Worm (Caenorhabditis elegans) whole organism, L4 larva: Measurements from ENCODE around the gene amt-4.

Source experiments
- F44E2.7 ChIP-seq: fragments of 200-800 bp; sonication (Bioruptor generic); IDR thresholded peaks from 2 replicates; pipeline ENCODE4 v2.1.2; 2022; ENCODE audit warnings: missing genetic modification characterization, missing compliant biosample characterization
- T20F7.1 ChIP-seq: fragments of 200-800 bp; sonication (Bioruptor generic); optimal IDR thresholded peaks from 2 replicates; lab custom pipeline; 2018; ENCODE audit warnings: mild to moderate bottlenecking, missing genetic modification characterization, missing compliant biosample characterization
- aha-1 ChIP-seq: fragments of 150-350 bp; peaks from one replicate; lab custom pipeline; 2014; ENCODE audit warnings: missing biosample characterization, missing genetic modification characterization
- ceh-28 ChIP-seq: fragments of 150-350 bp; optimal IDR thresholded peaks from 2 replicates; lab custom pipeline; 2014; ENCODE audit warnings: missing biosample characterization, missing genetic modification reagents, missing genetic modification characterization
- ceh-62 ChIP-seq: sonication (generic microtip); optimal IDR thresholded peaks from 2 replicates; lab custom pipeline; 2017; ENCODE audit warnings: missing biosample characterization, missing genetic modification characterization
- daf-16 ChIP-seq, 3 experiments: sonication (generic microtip); optimal IDR thresholded peaks; 2 replicates each; lab custom pipeline; 2016 to 2017; ENCODE audit warnings: missing genetic modification characterization in 3 of 3, missing genetic modification reagents in 3 of 3, mild to moderate bottlenecking in 2 of 3, missing compliant biosample characterization in 2 of 3, missing biosample characterization in 1 of 3, moderate library complexity in 1 of 3
- dmd-6 ChIP-seq: fragments of 200-800 bp; sonication (Bioruptor generic); IDR thresholded peaks from 2 replicates; pipeline ENCODE4 v1.3.6; 2022; ENCODE audit warnings: missing genetic modification reagents, missing genetic modification characterization, missing compliant biosample characterization
- dmd-8 ChIP-seq: fragments of 200-800 bp; sonication (Bioruptor generic); IDR thresholded peaks from 2 replicates; pipeline ENCODE4 v1.3.6; 2022; ENCODE audit warnings: missing genetic modification characterization, missing compliant biosample characterization
- dve-1 ChIP-seq: sonication (generic microtip); optimal IDR thresholded peaks from 2 replicates; lab custom pipeline; 2017; ENCODE audit warnings: antibody characterized with exemption, mild to moderate bottlenecking, missing genetic modification characterization, missing compliant biosample characterization; ENCODE audit not compliant: insufficient read depth
- egl-43 ChIP-seq: fragments of 200-800 bp; sonication (Bioruptor generic); IDR thresholded peaks from 2 replicates; pipeline ENCODE4 v1.3.6; 2022; ENCODE audit warnings: missing genetic modification reagents, missing genetic modification characterization, missing compliant biosample characterization
- hif-1 ChIP-seq, 2 experiments: sonication (generic microtip); optimal IDR thresholded peaks; 2 replicates each; lab custom pipeline; 2016 to 2017; ENCODE audit warnings: missing compliant biosample characterization in 2 of 2, missing genetic modification characterization in 2 of 2, missing genetic modification reagents in 2 of 2, missing genotype in 2 of 2, mild to moderate bottlenecking in 1 of 2
- hlh-11 ChIP-seq: fragments of 200-800 bp; sonication (Bioruptor generic); optimal IDR thresholded peaks from 2 replicates; lab custom pipeline; 2018; ENCODE audit warnings: mild to moderate bottlenecking, missing genetic modification characterization, missing compliant biosample characterization
- hlh-30 ChIP-seq: sonication (generic microtip); optimal IDR thresholded peaks from 2 replicates; lab custom pipeline; 2017; ENCODE audit warnings: antibody characterized with exemption, mild to moderate bottlenecking, missing genetic modification characterization, missing compliant biosample characterization; ENCODE audit not compliant: insufficient read depth
- lim-7 ChIP-seq: fragments of 200-800 bp; sonication (Bioruptor generic); IDR thresholded peaks from 2 replicates; pipeline ENCODE4 v1.3.6; 2022; ENCODE audit warnings: missing genetic modification characterization, missing compliant biosample characterization
- lsy-2 ChIP-seq, 2 experiments: fragments of 150-350 bp in 1 of 2; sonication (generic microtip) in 1 of 2; optimal IDR thresholded peaks; 2 replicates each; lab custom pipeline; 2014 to 2017; ENCODE audit warnings: missing biosample characterization in 2 of 2, missing genetic modification characterization in 2 of 2
- madf-9 ChIP-seq: fragments of 200-800 bp; sonication (Bioruptor generic); conservative IDR thresholded peaks from 2 replicates; pipeline ENCODE4 v1.3.6; 2022; ENCODE audit warnings: missing genetic modification reagents, missing genetic modification characterization, missing compliant biosample characterization
- mdl-1 ChIP-seq, 2 experiments: fragments of 150-350 bp in 1 of 2; sonication (generic microtip) in 1 of 2; optimal IDR thresholded peaks; 2 replicates each; lab custom pipeline; 2014 to 2017; ENCODE audit warnings: missing biosample characterization in 2 of 2, missing genetic modification characterization in 2 of 2
- mep-1 ChIP-seq: fragments of 150-350 bp; sonication (generic microtip); optimal IDR thresholded peaks from 3 replicates; lab custom pipeline; 2014; ENCODE audit warnings: missing biosample characterization, missing genetic modification characterization
- mes-2 ChIP-seq: sonication (generic microtip); optimal IDR thresholded peaks from 2 replicates; lab custom pipeline; 2016; ENCODE audit warnings: missing genotype, mild to moderate bottlenecking, missing genetic modification characterization, missing compliant biosample characterization; ENCODE audit not compliant: poor library complexity, severe bottlenecking
- mxl-3 ChIP-seq: fragments of 200-800 bp; sonication (Bioruptor generic); optimal IDR thresholded peaks from 2 replicates; lab custom pipeline; 2018; ENCODE audit warnings: mild to moderate bottlenecking, missing genetic modification characterization, missing compliant biosample characterization
- nhr-10 ChIP-seq: fragments of 150-350 bp; optimal IDR thresholded peaks from 2 replicates; lab custom pipeline; 2014; ENCODE audit warnings: missing biosample characterization, missing genetic modification characterization
- nhr-102 ChIP-seq: sonication (generic microtip); optimal IDR thresholded peaks from 2 replicates; lab custom pipeline; 2016; ENCODE audit warnings: mild to moderate bottlenecking, missing genetic modification characterization, moderate library complexity, missing compliant biosample characterization
- nhr-28 ChIP-seq: fragments of 150-350 bp; optimal IDR thresholded peaks from 2 replicates; lab custom pipeline; 2014; ENCODE audit warnings: missing biosample characterization, missing genetic modification characterization
- nhr-41 ChIP-seq: fragments of 200-800 bp; sonication (Bioruptor generic); IDR thresholded peaks from 2 replicates; pipeline ENCODE4 v1.3.6; 2022; ENCODE audit warnings: missing genetic modification reagents, missing genetic modification characterization, missing compliant biosample characterization
- nhr-48 ChIP-seq: sonication (generic microtip); optimal IDR thresholded peaks from 2 replicates; lab custom pipeline; 2016; ENCODE audit warnings: mild to moderate bottlenecking, missing genetic modification characterization, missing compliant biosample characterization
- nhr-6 ChIP-seq: fragments of 150-350 bp; optimal IDR thresholded peaks from 2 replicates; lab custom pipeline; 2014; ENCODE audit warnings: missing biosample characterization, missing genetic modification characterization
- nhr-77 ChIP-seq: fragments of 150-350 bp; optimal IDR thresholded peaks from 2 replicates; lab custom pipeline; 2014; ENCODE audit warnings: missing biosample characterization, missing genetic modification characterization
- pha-4 ChIP-seq, 2 experiments: fragments of 150-350 bp in 1 of 2; fragments of 200-800 bp in 1 of 2; sonication (Bioruptor generic) in 1 of 2; IDR thresholded peaks in 1 of 2; optimal IDR thresholded peaks in 1 of 2; 2 replicates each; pipeline versions ENCODE4 v1.3.6 to Lab custom; 2014 to 2022; ENCODE audit warnings: missing genetic modification characterization in 2 of 2, missing genetic modification reagents in 2 of 2, missing biosample characterization in 1 of 2, missing compliant biosample characterization in 1 of 2
- php-3 ChIP-seq: fragments of 200-800 bp; sonication (Bioruptor generic); IDR thresholded peaks from 2 replicates; pipeline ENCODE4 v1.3.6; 2022; ENCODE audit warnings: missing genetic modification reagents, missing genetic modification characterization, missing compliant biosample characterization
- pqm-1 ChIP-seq: sonication (generic microtip); optimal IDR thresholded peaks from 2 replicates; lab custom pipeline; 2017; ENCODE audit warnings: missing biosample characterization, missing genetic modification characterization
- sdz-12 ChIP-seq: fragments of 200-800 bp; sonication (Bioruptor generic); optimal IDR thresholded peaks from 2 replicates; lab custom pipeline; 2018; ENCODE audit warnings: mild to moderate bottlenecking, missing genetic modification characterization, missing compliant biosample characterization
- spr-1 ChIP-seq: sonication (generic microtip); optimal IDR thresholded peaks from 2 replicates; lab custom pipeline; 2016; ENCODE audit warnings: mild to moderate bottlenecking, missing genetic modification characterization, missing compliant biosample characterization
- spr-3 ChIP-seq: fragments of 200-800 bp; sonication (Bioruptor generic); optimal IDR thresholded peaks from 2 replicates; lab custom pipeline; 2018; ENCODE audit warnings: mild to moderate bottlenecking, missing genetic modification characterization, missing compliant biosample characterization
- tra-1 ChIP-seq: fragments of 200-800 bp; sonication (Bioruptor generic); IDR thresholded peaks from 2 replicates; pipeline ENCODE4 v1.3.6; 2022; ENCODE audit warnings: missing genetic modification reagents, missing genetic modification characterization, missing compliant biosample characterization
- unc-62 ChIP-seq, 3 experiments: fragments of 150-350 bp in 1 of 3; sonication (generic microtip); optimal IDR thresholded peaks in 2 of 3; peaks in 1 of 3; 1 replicate in 1 of 3; 2 replicates in 2 of 3; lab custom pipeline; 2014 to 2017; ENCODE audit warnings: missing biosample characterization in 3 of 3, missing genetic modification characterization in 3 of 3, missing genetic modification reagents in 3 of 3, missing genotype in 1 of 3
- zfp-3 ChIP-seq: fragments of 200-800 bp; sonication (Bioruptor generic); conservative IDR thresholded peaks from 2 replicates; pipeline ENCODE4 v1.3.6; 2022; ENCODE audit warnings: missing genetic modification reagents, missing genetic modification characterization, missing compliant biosample characterization
- ztf-7 ChIP-seq: fragments of 150-350 bp; optimal IDR thresholded peaks from 2 replicates; lab custom pipeline; 2014; ENCODE audit warnings: missing biosample characterization, missing genetic modification characterization

Gene amt-4

DNA sequence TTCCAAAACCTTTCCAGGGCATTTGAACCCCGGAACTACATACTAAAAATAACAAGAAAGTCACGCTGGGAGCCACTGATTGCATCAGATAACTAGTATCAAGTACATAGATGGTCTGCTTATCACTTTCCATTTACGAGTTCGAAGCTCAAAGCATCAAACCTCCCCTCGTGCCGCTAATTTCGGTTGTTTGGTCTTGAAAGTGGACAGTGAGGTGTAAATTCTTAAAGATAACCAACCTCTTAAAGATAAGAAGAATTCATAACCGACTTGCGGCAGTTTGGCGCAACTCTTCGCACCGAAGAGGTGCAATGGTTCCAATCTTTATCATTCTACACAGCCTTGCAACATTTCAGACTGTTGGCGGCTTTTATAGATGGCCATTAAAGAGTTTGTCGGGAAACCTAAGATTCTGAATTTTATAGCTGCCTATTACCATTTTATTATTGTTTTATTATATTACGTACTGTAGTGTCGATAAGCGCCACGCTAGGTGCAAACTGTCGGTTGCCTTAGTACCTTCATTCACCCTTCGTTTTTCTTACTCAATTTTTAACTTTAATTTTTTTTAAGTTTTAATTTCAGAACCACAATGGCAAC lies at the start of gene amt-4:
TSS of gene amt-4 (plus strand) at position 586 of the 600 bp plus-strand sequence.
- peak; percentile 52 for TF ChIP-seq hlh-30 (tag; lab: Kevin White, UChicago)
- TF ChIP-seq mdl-1 (tag; optimal IDR thresholded peaks at IDR 0.05; lab: Kevin White, UChicago): peak in 1 of 2 experiments; percentile 86
- peak; percentile 90 for TF ChIP-seq nhr-77 (tag; lab: Kevin White, UChicago)
- TF ChIP-seq php-3: peak; percentile 99
- TF ChIP-seq ceh-62 (tag; lab: Kevin White, UChicago): no peak
- TF ChIP-seq nhr-10 (tag; lab: Kevin White, UChicago): peak; percentile 45
- TF ChIP-seq aha-1 (tag; lab: Kevin White, UChicago): peak; percentile 84
- TF ChIP-seq pha-4 (GFP tag; IDR thresholded peaks at IDR 0.05; lab: Robert Waterston, UW): no peak
- TF ChIP-seq pha-4 (tag; optimal IDR thresholded peaks at IDR 0.05; lab: Kevin White, UChicago): no peak
- peak; percentile 93 for TF ChIP-seq dmd-6
- no peak for TF ChIP-seq spr-3
- no peak for TF ChIP-seq unc-62 (GFP tag; optimal IDR thresholded peaks at IDR 0.05 in 1 of 2; lab: Kevin White, UChicago)
- no peak for TF ChIP-seq unc-62 (tag; optimal IDR thresholded peaks at IDR 0.05; lab: Kevin White, UChicago)
- no peak for TF ChIP-seq daf-16 (GFP tag; optimal IDR thresholded peaks at IDR 0.05; lab: Kevin White, UChicago)
- TF ChIP-seq daf-16 (tag; optimal IDR thresholded peaks at IDR 0.05; lab: Kevin White, UChicago): peak; percentile 88
- peak; percentile 90 for TF ChIP-seq nhr-48 (tag; lab: Kevin White, UChicago)
- peak; percentile 61 for TF ChIP-seq nhr-102
- TF ChIP-seq hlh-11 (tag; lab: Kevin White, UChicago): peak; percentile 85
- peak; percentile 87 for TF ChIP-seq nhr-28 (tag; lab: Kevin White, UChicago)
- TF ChIP-seq dve-1 (tag; lab: Kevin White, UChicago): peak; percentile 83
- peak; percentile 48; the same call in 1 of the 2 replicates for TF ChIP-seq tra-1 (GFP tag; lab: Robert Waterston, UW)
- TF ChIP-seq pqm-1 (tag; lab: Kevin White, UChicago): peak; percentile 92

DNA sequence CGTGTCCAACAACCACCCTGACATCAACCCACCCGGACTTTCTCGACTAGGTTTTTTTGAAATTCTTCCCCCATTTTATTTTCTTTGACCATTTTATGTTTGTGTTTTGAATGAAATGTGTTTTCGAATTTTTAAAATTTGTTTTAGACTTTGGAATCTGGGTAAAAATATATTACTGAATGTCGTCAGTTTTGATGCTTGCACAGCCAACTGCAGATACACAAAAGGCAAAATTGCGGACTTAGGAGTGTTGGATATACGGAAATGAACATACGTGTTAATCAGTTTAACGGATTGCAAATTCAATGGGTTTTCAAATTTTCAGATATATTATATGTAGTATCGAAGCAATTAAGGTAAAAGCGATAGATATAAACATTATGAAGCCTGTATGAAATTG lies 48.3 kb upstream of the amt-4 start:
- peak; percentile 46 for TF ChIP-seq mes-2
- peak; percentile 61 for TF ChIP-seq nhr-6 (tag; lab: Kevin White, UChicago)
- TF ChIP-seq lsy-2 (tag; optimal IDR thresholded peaks at IDR 0.05; lab: Kevin White, UChicago): peak in 1 of 2 experiments; percentile 49
- peak; percentile 43 for TF ChIP-seq mep-1
- no peak for TF ChIP-seq nhr-41 (GFP tag; lab: Robert Waterston, UW)
- peak; percentile 23 for TF ChIP-seq hlh-30 (tag; lab: Kevin White, UChicago)
- TF ChIP-seq T20F7.1: peak; percentile 12
- no peak for TF ChIP-seq ztf-7 (tag; lab: Kevin White, UChicago)

ce11 chrX:4519968-4520367 lies 45.1 kb upstream of the amt-4 start:
- TF ChIP-seq hif-1 (tag; optimal IDR thresholded peaks at IDR 0.05; lab: Kevin White, UChicago): no peak
- TF ChIP-seq madf-9: no peak
- TF ChIP-seq sdz-12 (GFP tag; lab: Kevin White, UChicago): no peak
- no peak for TF ChIP-seq spr-1 (tag; lab: Kevin White, UChicago)
- peak; percentile 59 for TF ChIP-seq nhr-28 (tag; lab: Kevin White, UChicago)
- TF ChIP-seq aha-1 (tag; lab: Kevin White, UChicago): peak; percentile 83
- no peak for TF ChIP-seq ceh-62 (tag; lab: Kevin White, UChicago)
- no peak for TF ChIP-seq nhr-6 (tag; lab: Kevin White, UChicago)
- no peak for TF ChIP-seq egl-43 (GFP tag; lab: Robert Waterston, UW)
- no peak for TF ChIP-seq nhr-102
- TF ChIP-seq spr-3: peak; percentile 29
- no peak for TF ChIP-seq lim-7 (GFP tag; lab: Robert Waterston, UW)
- no peak for TF ChIP-seq zfp-3 (GFP tag; lab: Robert Waterston, UW)
- peak; percentile 10 for TF ChIP-seq nhr-10 (tag; lab: Kevin White, UChicago)
- TF ChIP-seq F44E2.7 (GFP tag; lab: Robert Waterston, UW): no peak
- TF ChIP-seq ceh-28 (tag; lab: Kevin White, UChicago): no peak
- TF ChIP-seq pha-4 (GFP tag; IDR thresholded peaks at IDR 0.05; lab: Robert Waterston, UW): no peak
- TF ChIP-seq pha-4 (tag; optimal IDR thresholded peaks at IDR 0.05; lab: Kevin White, UChicago): no peak
- peak; percentile 82 for TF ChIP-seq mxl-3
- TF ChIP-seq dmd-8 (GFP tag; lab: Robert Waterston, UW): no peak
- TF ChIP-seq hlh-11 (tag; lab: Kevin White, UChicago): peak; percentile 49
- TF ChIP-seq unc-62 (GFP tag; optimal IDR thresholded peaks at IDR 0.05 in 1 of 2; lab: Kevin White, UChicago): peak in 1 of 2 experiments; percentile 16
- TF ChIP-seq unc-62 (tag; optimal IDR thresholded peaks at IDR 0.05; lab: Kevin White, UChicago): no peak
- peak in 1 of 2 experiments; percentile 52 for TF ChIP-seq mdl-1 (tag; optimal IDR thresholded peaks at IDR 0.05; lab: Kevin White, UChicago)
